Worm (Caenorhabditis elegans): ENCODE results near the gene F49E11.7.

DNA sequence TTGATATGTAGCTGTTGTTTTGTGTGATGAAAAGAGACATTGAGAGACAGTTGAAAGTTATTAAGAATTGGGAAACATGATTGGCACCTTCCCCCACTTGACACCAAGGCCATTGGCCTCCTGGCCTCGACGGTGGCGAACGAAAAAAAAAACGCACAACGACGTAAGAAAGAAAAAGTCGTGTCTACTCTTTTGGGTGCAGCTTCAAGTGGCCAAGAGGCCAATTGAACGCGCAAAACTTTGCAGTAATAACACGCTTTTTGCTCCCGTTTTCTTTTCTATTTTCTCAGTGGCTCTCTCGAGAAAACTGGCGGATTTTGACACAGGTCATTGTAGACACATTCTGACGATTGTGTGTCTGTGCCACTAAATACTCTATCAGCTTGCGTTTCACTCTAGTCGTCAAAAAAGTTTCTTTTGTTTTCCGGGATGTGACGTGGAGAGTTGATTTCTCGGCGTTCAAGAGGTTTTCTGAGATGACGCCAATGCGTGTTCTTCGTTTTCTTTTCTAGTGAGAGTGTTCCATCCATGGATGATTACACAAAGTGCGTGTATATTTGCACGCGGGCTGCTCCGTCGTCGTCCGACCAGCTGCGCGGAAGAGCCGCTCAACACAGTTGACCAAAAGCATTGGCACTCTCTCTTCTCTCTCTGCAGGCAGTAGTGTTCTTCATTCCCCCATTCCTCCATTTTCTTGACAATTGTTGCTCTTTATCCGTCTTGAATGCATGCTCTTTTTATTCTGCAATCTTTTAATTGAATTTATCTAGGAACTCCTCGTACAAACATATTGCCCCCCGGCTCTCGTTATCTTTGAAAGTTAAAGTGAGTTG, 22.0 kb upstream of the F49E11.7 start:
- TF ChIP-seq snpc-3.4 (tag; optimal IDR thresholded peaks at IDR 0.05) (no peak), pha-4 (tag; optimal IDR thresholded peaks at IDR 0.05) (no peak), lsy-27 (tag; optimal IDR thresholded peaks at IDR 0.05; ENCODE audit: borderline replicate concordance, insufficient read depth) (no peak), snpc-4 (GFP tag; optimal IDR thresholded peaks at IDR 0.05) (no peak), snpc-4 (tag; optimal IDR thresholded peaks at IDR 0.05) (no peak), snpc-1.1 (tag; optimal IDR thresholded peaks at IDR 0.05; ENCODE audit: insufficient read depth) (no peak), tbp1 (GFP tag; optimal IDR thresholded peaks at IDR 0.05) (no peak)

Data from whole organism, young adult.